Worm (Caenorhabditis elegans) whole organism, L4/young adult: ENCODE results near the gene npp-16.
A peak's percentile ranks its signal among the peaks of the same experiment; 100 is the strongest.

Experiments
- W03F9.2 ChIP-seq: fragments of 150-350 bp; optimal IDR thresholded peaks from 2 replicates; lab custom pipeline; 2014; ENCODE audit warnings: missing biosample characterization, missing genetic modification characterization
- dao-5 ChIP-seq: sonication (generic microtip); optimal IDR thresholded peaks from 2 replicates; lab custom pipeline; 2016; ENCODE audit warnings: missing genotype, missing genetic modification characterization, moderate library complexity, missing compliant biosample characterization
- him-1 ChIP-seq: sonication (generic microtip); optimal IDR thresholded peaks from 2 replicates; lab custom pipeline; 2016; ENCODE audit warnings: missing genotype, missing genetic modification reagents, missing genetic modification characterization, missing compliant biosample characterization

npp-16 gene

DNA sequence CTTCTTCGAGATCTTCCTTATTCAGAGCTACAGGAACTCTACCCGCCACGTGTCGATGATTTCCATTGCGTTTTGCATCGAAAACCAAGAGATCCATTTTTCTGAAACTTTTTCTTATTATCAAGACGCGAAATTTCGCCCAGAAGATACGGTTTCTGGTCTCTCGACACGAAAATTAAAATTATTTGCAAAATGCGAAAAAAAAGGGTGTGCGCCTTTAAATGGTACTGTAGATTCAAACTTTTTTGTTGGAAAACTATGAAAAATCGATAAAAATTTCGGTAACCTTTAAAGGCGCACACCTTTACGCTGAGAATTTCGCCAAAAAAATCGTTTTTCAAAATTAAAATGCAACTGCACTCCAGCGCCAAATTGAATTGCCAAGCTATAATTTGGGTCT lies 17.6 kb upstream of the npp-16 start, which contains the start of gene tsen-2:
tsen-2 (minus strand) TSS at position 101 of the 400 bp plus-strand sequence.
- TF ChIP-seq W03F9.2 (tag; lab: Kevin White, UChicago) (no peak), dao-5 (tag; lab: Kevin White, UChicago) (no peak), him-1 (tag; lab: Kevin White, UChicago) (no peak)

ce11 chrIII:11900022-11900421 lies 15.7 kb upstream of the npp-16 start:
- TF ChIP-seq W03F9.2 (tag; lab: Kevin White, UChicago) = no peak
- TF ChIP-seq dao-5 (tag; lab: Kevin White, UChicago) = no peak

DNA sequence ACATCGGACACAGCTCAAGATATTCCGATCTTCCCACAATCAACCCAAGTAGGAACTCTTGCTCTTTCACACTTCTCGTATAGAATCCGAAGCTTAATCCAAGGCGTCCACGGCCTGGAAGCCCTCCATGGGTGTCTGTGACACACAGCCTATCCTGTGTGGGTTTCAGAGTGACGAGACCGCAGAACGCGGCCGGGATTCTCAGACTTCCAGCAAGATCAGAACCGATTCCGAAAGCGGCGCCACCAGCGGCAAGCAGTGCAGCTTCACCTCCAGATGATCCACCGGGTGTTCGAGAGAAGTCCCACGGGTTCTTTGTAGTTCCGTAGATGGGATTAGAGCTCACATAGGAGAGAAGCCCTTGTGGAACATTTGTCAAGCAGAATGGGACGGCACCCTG lies 12.9 kb upstream of the npp-16 start:
- TF ChIP-seq him-1 (tag; lab: Kevin White, UChicago) (no peak), W03F9.2 (tag; lab: Kevin White, UChicago) (no peak), dao-5 (tag; lab: Kevin White, UChicago) (no peak)

ce11 chrIII:11907177-11907576 lies 8.6 kb upstream of the npp-16 start, which contains the start of gene sdz-33:
sdz-33 (plus strand) TSS chrIII:11907477.
- no peak for TF ChIP-seq W03F9.2 (tag; lab: Kevin White, UChicago)
- TF ChIP-seq dao-5 (tag; lab: Kevin White, UChicago) = no peak
- no peak for TF ChIP-seq him-1 (tag; lab: Kevin White, UChicago)

ce11 chrIII:11908660-11909059 lies 7.1 kb upstream of the npp-16 start, which contains the start of gene fbxb-24:
fbxb-24 (plus strand) TSS chrIII:11908960.
- no peak for TF ChIP-seq W03F9.2 (tag; lab: Kevin White, UChicago)
- TF ChIP-seq him-1 (tag; lab: Kevin White, UChicago) = no peak
- no peak for TF ChIP-seq dao-5 (tag; lab: Kevin White, UChicago)

ce11 chrIII:11909778-11910177 lies 6.0 kb upstream of the npp-16 start, which contains the start of gene faah-4:
faah-4 (minus strand) TSS chrIII:11909878.
- TF ChIP-seq dao-5 (tag; lab: Kevin White, UChicago) = no peak
- TF ChIP-seq him-1 (tag; lab: Kevin White, UChicago) = no peak
- TF ChIP-seq W03F9.2 (tag; lab: Kevin White, UChicago) = no peak

- no peak for TF ChIP-seq him-1 (tag; lab: Kevin White, UChicago)
- TF ChIP-seq dao-5 (tag; lab: Kevin White, UChicago) = no peak
- no peak for TF ChIP-seq W03F9.2 (tag; lab: Kevin White, UChicago)
Measured at ce11 chrIII:11914220-11914619, 1.5 kb upstream of the npp-16 start, which contains the start of gene Y56A3A.16. Y56A3A.16 (minus strand) TSS chrIII:11914320.

- no peak for TF ChIP-seq him-1 (tag; lab: Kevin White, UChicago)
- no peak for TF ChIP-seq dao-5 (tag; lab: Kevin White, UChicago)
- TF ChIP-seq W03F9.2 (tag; lab: Kevin White, UChicago) = no peak
Measured at ce11 chrIII:11916260-11916659, 532 bp downstream of the npp-16 start.

DNA sequence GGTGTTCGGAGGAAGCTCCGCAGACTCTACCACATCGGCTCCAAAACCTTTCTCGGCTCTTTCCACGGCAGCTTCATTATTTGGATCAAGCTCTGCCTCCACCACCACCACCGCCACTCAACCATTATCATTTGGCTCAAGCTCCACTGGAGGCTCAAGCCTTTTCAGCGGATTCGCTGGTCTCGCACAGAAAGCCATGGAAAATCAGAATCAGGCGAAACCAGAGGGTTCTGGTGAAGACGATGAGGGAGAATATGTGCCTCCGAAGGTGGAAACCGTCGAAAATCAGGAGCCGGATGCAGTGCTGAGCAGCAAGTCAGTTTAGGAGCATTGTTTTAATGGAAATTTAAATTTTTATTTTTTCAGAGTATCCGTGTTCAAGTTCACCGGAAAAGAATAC lies 1.4 kb downstream of the npp-16 start:
- TF ChIP-seq him-1 (tag; lab: Kevin White, UChicago) (no peak), dao-5 (tag; lab: Kevin White, UChicago) (no peak), W03F9.2 (tag; lab: Kevin White, UChicago) (no peak)

DNA sequence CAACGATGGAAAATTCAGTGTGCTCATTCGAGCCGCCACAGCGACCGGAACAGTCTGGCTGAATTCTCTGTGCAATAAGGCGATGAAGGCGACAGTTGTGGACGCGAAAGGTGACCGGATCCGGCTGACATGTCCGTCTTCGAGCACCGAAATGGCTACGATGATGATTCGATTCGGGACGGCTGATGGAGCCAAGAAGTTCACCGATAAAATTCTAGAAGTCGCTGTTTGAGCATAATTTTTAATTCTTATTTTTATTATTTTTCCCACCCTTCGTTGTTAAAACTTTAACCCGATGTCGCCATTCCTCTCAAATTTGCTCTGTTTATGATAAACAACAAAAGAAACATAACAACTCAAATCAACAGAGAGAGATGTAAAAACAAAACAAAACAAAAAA lies 1.8 kb downstream of the npp-16 start:
- TF ChIP-seq dao-5 (tag; lab: Kevin White, UChicago) (no peak), him-1 (tag; lab: Kevin White, UChicago) (no peak), W03F9.2 (tag; lab: Kevin White, UChicago) (no peak)

ce11 chrIII:11918247-11918769 lies 2.6 kb downstream of the npp-16 start, which contains the start of gene znf-593:
znf-593 (minus strand) TSS chrIII:11918719.
- TF ChIP-seq dao-5 (tag; lab: Kevin White, UChicago) (no peak), him-1 (tag; lab: Kevin White, UChicago) (no peak), W03F9.2 (tag; lab: Kevin White, UChicago) (no peak)

- TF ChIP-seq W03F9.2 (tag; lab: Kevin White, UChicago) = peak; percentile 54
- no peak for TF ChIP-seq dao-5 (tag; lab: Kevin White, UChicago)
- TF ChIP-seq him-1 (tag; lab: Kevin White, UChicago) = no peak
Measured at ce11 chrIII:11920187-11920785, 4.6 kb downstream of the npp-16 start, which contains the start of the genes ccf-1 and trap-4. ccf-1 (minus strand) TSS chrIII:11920237. trap-4 (plus strand) TSS chrIII:11920735.

- TF ChIP-seq him-1 (tag; lab: Kevin White, UChicago) (no peak), W03F9.2 (tag; lab: Kevin White, UChicago) (no peak), dao-5 (tag; lab: Kevin White, UChicago) (no peak)
Measured at ce11 chrIII:11921658-11922098, 6.0 kb downstream of the npp-16 start, which contains the start of gene Y56A3A.22. Y56A3A.22 (plus strand) TSS chrIII:11921692.
